Fruit fly (Drosophila melanogaster): ENCODE data around the gene CG3857.

The CG3857 gene

DNA sequence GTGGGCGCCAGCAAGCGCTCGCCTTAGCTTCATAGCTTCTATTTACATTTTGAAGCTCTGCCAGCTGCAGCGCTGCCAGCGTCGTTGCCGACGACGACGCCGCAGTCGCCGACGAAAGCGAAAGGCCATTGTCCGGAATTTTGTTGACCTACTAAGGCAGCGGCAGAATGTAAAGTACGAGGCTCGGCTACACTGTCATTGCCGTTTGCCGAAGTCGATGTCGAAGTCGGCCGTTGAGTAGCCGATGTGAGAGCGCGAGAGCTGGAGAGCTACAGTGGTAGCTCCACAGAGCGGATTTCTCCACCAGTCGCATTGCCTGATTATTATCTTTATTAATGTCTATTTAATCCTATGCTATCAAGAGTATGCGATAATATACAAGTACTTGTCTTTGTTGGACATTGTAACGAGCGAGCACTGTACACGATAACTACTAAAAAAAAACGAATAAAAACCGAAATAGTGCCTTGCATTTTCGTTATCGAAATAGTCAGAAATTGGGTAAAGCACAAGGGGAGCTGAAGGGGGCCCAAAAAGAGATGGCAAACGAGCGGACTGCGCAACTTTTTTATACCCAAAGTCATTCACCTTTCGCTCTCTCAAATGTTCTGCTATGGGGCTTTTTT is 23.9 kb upstream of the CG3857 start (continued):
- no peak for TF ChIP-seq corto (GFP tag; optimal IDR thresholded peaks at IDR 0.05)
- peak; percentile 44 for TF ChIP-seq luna (GFP tag; optimal IDR thresholded peaks at IDR 0.05)
- peak; percentile 94 for TF ChIP-seq CG30403 (GFP tag; optimal IDR thresholded peaks at IDR 0.05)
- no peak for TF ChIP-seq Dfd (GFP tag; optimal IDR thresholded peaks at IDR 0.05)
- TF ChIP-seq CkIIα-i1 (GFP tag; IDR thresholded peaks at IDR 0.05): peak; percentile 88
- peak; percentile 61; the same call in 1 of the 2 replicates for TF ChIP-seq Dip2 (GFP tag; IDR thresholded peaks at IDR 0.05)
- TF ChIP-seq CG14710 (tag; optimal IDR thresholded peaks at IDR 0.05): peak; percentile 74
- peak; percentile 84 for TF ChIP-seq rib (GFP tag; IDR thresholded peaks at IDR 0.05)
- peak; percentile 74; the same call in 1 of the 2 replicates for TF ChIP-seq al (GFP tag; IDR thresholded peaks at IDR 0.05)
- TF ChIP-seq CG1529 (GFP tag; optimal IDR thresholded peaks at IDR 0.05): peak; percentile 91
- no peak for TF ChIP-seq lov (optimal IDR thresholded peaks at IDR 0.05)
- peak; percentile 93 for TF ChIP-seq lov (GFP tag; IDR thresholded peaks at IDR 0.05)
- peak; percentile 97 for TF ChIP-seq CG15269 (tag; optimal IDR thresholded peaks at IDR 0.05)
- TF ChIP-seq peb (GFP tag; IDR thresholded peaks at IDR 0.05): peak; percentile 91
- TF ChIP-seq Sox100B (GFP tag; optimal IDR thresholded peaks at IDR 0.05): peak; percentile 91
- no peak for TF ChIP-seq Kr (GFP tag; optimal IDR thresholded peaks at IDR 0.05)
- peak; percentile 97 for TF ChIP-seq Awh (GFP tag; IDR thresholded peaks at IDR 0.05)
- TF ChIP-seq emc (GFP tag; optimal IDR thresholded peaks at IDR 0.05): peak; percentile 85
- TF ChIP-seq br (optimal IDR thresholded peaks at IDR 0.05): no peak
- peak; percentile 86 for TF ChIP-seq CG18262 (tag; optimal IDR thresholded peaks at IDR 0.05)
- peak; percentile 97 for TF ChIP-seq CG5953 (GFP tag; IDR thresholded peaks at IDR 0.05)
- peak; percentile 93 for TF ChIP-seq CG8924 (tag; optimal IDR thresholded peaks at IDR 0.05)
- peak; percentile 94 for TF ChIP-seq CG3726 (GFP tag; IDR thresholded peaks at IDR 0.05)
- TF ChIP-seq CG14050 (GFP tag; IDR thresholded peaks at IDR 0.05): peak; percentile 96
- TF ChIP-seq Myb (GFP tag; optimal IDR thresholded peaks at IDR 0.05): peak; percentile 75
- peak; percentile 90 for TF ChIP-seq Gsc (GFP tag; IDR thresholded peaks at IDR 0.05)
- peak; percentile 63 for TF ChIP-seq CG8765 (GFP tag; IDR thresholded peaks at IDR 0.05)
- peak; percentile 30 for TF ChIP-seq CG4282 (GFP tag; optimal IDR thresholded peaks at IDR 0.05)
- peak; percentile 78 for TF ChIP-seq CG34376 (GFP tag; optimal IDR thresholded peaks at IDR 0.05)
- TF ChIP-seq tll (GFP tag; optimal IDR thresholded peaks at IDR 0.05): no peak
- TF ChIP-seq her (GFP tag; optimal IDR thresholded peaks at IDR 0.05): peak; percentile 88
- no peak for TF ChIP-seq HLHmδ (GFP tag; optimal IDR thresholded peaks at IDR 0.05)
- TF ChIP-seq pan (optimal IDR thresholded peaks at IDR 0.05): no peak
- TF ChIP-seq pan (GFP tag; optimal IDR thresholded peaks at IDR 0.05 in 1 of 2, IDR thresholded peaks at IDR 0.05 in 1 of 2): peak in 1 of 2 experiments; percentile 97
- TF ChIP-seq D (optimal IDR thresholded peaks at IDR 0.05): no peak
- peak; percentile 93 for TF ChIP-seq D (GFP tag; optimal IDR thresholded peaks at IDR 0.05)
- TF ChIP-seq CG4854 (GFP tag; optimal IDR thresholded peaks at IDR 0.05): peak; percentile 87
- TF ChIP-seq CG6765 (GFP tag; optimal IDR thresholded peaks at IDR 0.05): peak; percentile 88
- peak in 1 of 2 experiments; percentile 91 for TF ChIP-seq eve (GFP tag; optimal IDR thresholded peaks at IDR 0.05)
- peak; percentile 95 for TF ChIP-seq Hsf (GFP tag; optimal IDR thresholded peaks at IDR 0.05)
- TF ChIP-seq dmrt99B (tag; optimal IDR thresholded peaks at IDR 0.05): peak; percentile 98
- TF ChIP-seq sens-2 (GFP tag; IDR thresholded peaks at IDR 0.05): peak; percentile 95
- peak; percentile 86 for TF ChIP-seq Max (GFP tag; optimal IDR thresholded peaks at IDR 0.05)
- peak; percentile 97 for TF ChIP-seq Ada2b (GFP tag; IDR thresholded peaks at IDR 0.05)
- TF ChIP-seq gsb (GFP tag; IDR thresholded peaks at IDR 0.05): peak; percentile 91
- TF ChIP-seq Ravus (GFP tag; IDR thresholded peaks at IDR 0.05): peak; percentile 83
- peak in 1 of 2 experiments; percentile 69 for TF ChIP-seq crp (GFP tag; optimal IDR thresholded peaks at IDR 0.05)
- peak; percentile 87 for TF ChIP-seq pb (GFP tag; optimal IDR thresholded peaks at IDR 0.05)
- peak; percentile 94 for TF ChIP-seq CG17328 (GFP tag; IDR thresholded peaks at IDR 0.05)
- peak; percentile 81 for TF ChIP-seq gsb-n (tag; optimal IDR thresholded peaks at IDR 0.05)
- TF ChIP-seq CG1602 (GFP tag; optimal IDR thresholded peaks at IDR 0.05): peak; percentile 92
- peak; percentile 86 for TF ChIP-seq toy (GFP tag; IDR thresholded peaks at IDR 0.05)

All from whole organism, embryonic.